Worm (Caenorhabditis elegans): Measurements from ENCODE around the gene M01H9.4.
A peak's percentile ranks its signal among the peaks of the same experiment; 100 is the strongest.

Gene M01H9.4

DNA sequence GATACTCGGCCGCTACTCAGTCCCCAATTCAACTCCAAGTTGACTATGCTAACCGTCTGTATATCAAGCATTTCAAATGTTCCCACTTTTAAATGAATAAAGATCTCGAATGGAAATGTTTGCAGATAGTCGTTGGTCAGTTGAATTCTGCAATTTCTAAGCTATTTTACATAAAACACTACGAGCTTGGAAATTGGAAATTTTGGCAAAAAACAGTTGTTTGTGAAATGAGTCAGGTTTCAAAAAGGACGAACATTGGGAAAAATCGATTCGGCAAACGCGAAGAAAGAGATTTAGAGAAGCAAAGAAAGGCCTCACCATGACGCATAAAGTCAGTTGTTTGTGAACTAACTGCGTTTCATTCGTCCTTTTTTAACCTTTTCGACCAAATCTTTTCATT is 35.8 kb downstream of the M01H9.4 start (continued):
- peak; percentile 29 for TF ChIP-seq T20F7.1 (GFP tag; optimal IDR thresholded peaks at IDR 0.05)
- peak; percentile 21 for TF ChIP-seq nhr-102 (tag; optimal IDR thresholded peaks at IDR 0.05)
- TF ChIP-seq hlh-30 (tag; optimal IDR thresholded peaks at IDR 0.05; ENCODE audit: insufficient read depth), result peak; percentile 63

DNA sequence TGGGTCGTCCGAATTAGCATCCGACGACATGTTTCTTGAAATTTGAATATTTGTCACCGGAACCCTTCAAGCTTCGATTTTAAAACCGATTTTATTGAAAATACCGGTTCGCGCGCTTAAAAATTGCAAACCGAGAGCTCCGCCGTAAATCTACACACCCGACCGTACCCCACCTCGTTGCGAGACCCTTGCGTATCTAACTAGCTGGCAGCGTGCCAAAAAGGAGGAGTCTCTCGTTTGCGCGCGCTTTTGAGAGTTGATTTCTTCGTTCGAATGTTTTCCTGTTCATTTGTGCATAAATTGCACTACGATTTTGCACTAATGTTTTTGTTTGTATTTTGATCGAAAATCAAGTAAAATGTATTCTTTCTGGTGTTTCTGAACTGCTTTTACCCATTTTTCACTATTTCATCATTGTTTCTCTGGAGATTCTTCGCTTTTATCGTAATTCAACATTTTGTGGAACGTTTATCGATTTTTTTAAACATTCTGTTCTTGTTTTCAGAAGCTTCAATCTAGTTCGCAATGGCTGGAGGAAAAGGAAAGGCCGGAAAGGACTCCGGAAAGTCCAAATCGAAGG is 36.9 kb downstream of the M01H9.4 start, which contains the start of the genes wapl-1 and htz-1:
TSS of gene wapl-1 (minus strand) at position 30 of the 580 bp plus-strand sequence.
TSS of gene htz-1 (plus strand) at position 506 of the 580 bp plus-strand sequence.
- TF ChIP-seq madf-9 (GFP tag; conservative IDR thresholded peaks at IDR 0.05), result peak; percentile 77
- TF ChIP-seq ceh-44 (GFP tag; IDR thresholded peaks at IDR 0.05), result peak; percentile 39; the same call in 1 of the 2 replicates
- TF ChIP-seq jun-1 (tag; optimal IDR thresholded peaks at IDR 0.05), result peak; percentile 75
- TF ChIP-seq lin-38 (GFP tag; IDR thresholded peaks at IDR 0.05), result peak; percentile 91
- peak; percentile 76 to 97 for TF ChIP-seq ZK546.5 (tag; optimal IDR thresholded peaks at IDR 0.05)
- peak; percentile 72 for TF ChIP-seq snpc-1.2 (GFP tag; IDR thresholded peaks at IDR 0.05)
- TF ChIP-seq nhr-42 (GFP tag; IDR thresholded peaks at IDR 0.05), result peak; percentile 89
- TF ChIP-seq unc-62 (GFP tag; optimal IDR thresholded peaks at IDR 0.05 in 1 of 2), result peak in 1 of 2 experiments; percentile 99
- no peak for TF ChIP-seq unc-62 (tag; optimal IDR thresholded peaks at IDR 0.05)
- peak; percentile 45; the same call in 1 of the 2 replicates for TF ChIP-seq tra-1 (GFP tag; IDR thresholded peaks at IDR 0.05)
- TF ChIP-seq aly-2 (tag; optimal IDR thresholded peaks at IDR 0.05), result no peak
- TF ChIP-seq R02D3.7 (tag; optimal IDR thresholded peaks at IDR 0.05), result peak; percentile 93
- TF ChIP-seq cey-2 (tag; optimal IDR thresholded peaks at IDR 0.05; ENCODE audit: borderline replicate concordance, insufficient read depth), result no peak
- peak; percentile 96 for TF ChIP-seq fkh-10 (GFP tag; optimal IDR thresholded peaks at IDR 0.05)
- peak in 1 of 2 experiments; percentile 72 for TF ChIP-seq daf-16 (GFP tag; optimal IDR thresholded peaks at IDR 0.05)
- peak; percentile 74 for TF ChIP-seq daf-16 (tag; optimal IDR thresholded peaks at IDR 0.05)
- peak; percentile 67 for TF ChIP-seq F10B5.3 (tag; optimal IDR thresholded peaks at IDR 0.05)
- no peak for TF ChIP-seq Y5F2A.4 (GFP tag; optimal IDR thresholded peaks at IDR 0.05)
- TF ChIP-seq ztf-11 (tag; optimal IDR thresholded peaks at IDR 0.05), result no peak
- peak; percentile 84 for TF ChIP-seq mdt-29 (GFP tag; IDR thresholded peaks at IDR 0.05)
- peak; percentile 98 for TF ChIP-seq dve-1 (tag; optimal IDR thresholded peaks at IDR 0.05; ENCODE audit: insufficient read depth)
- peak; percentile 42; the same call in 1 of the 2 replicates for TF ChIP-seq set-16 (GFP tag; IDR thresholded peaks at IDR 0.05)
- TF ChIP-seq ZK337.2 (GFP tag; IDR thresholded peaks at IDR 0.05), result no peak
- TF ChIP-seq lin-39 (tag; optimal IDR thresholded peaks at IDR 0.05), result no peak
- peak; percentile 98 to 99 for TF ChIP-seq lsy-2 (tag; optimal IDR thresholded peaks at IDR 0.05)
- TF ChIP-seq mxl-3 (GFP tag; optimal IDR thresholded peaks at IDR 0.05), result peak; percentile 78
- TF ChIP-seq nhr-6 (tag; optimal IDR thresholded peaks at IDR 0.05), result peak; percentile 97
- TF ChIP-seq nhr-102 (tag; optimal IDR thresholded peaks at IDR 0.05), result peak; percentile 91
- peak; percentile 97 for TF ChIP-seq zfp-2 (tag; optimal IDR thresholded peaks at IDR 0.05)
- TF ChIP-seq nhr-11 (tag; optimal IDR thresholded peaks at IDR 0.05), result peak; percentile 97
- no peak for TF ChIP-seq madf-5 (GFP tag; IDR thresholded peaks at IDR 0.05)
- no peak for TF ChIP-seq ztf-7 (tag; optimal IDR thresholded peaks at IDR 0.05)
- TF ChIP-seq skn-1 (tag; optimal IDR thresholded peaks at IDR 0.05), result no peak
- peak; percentile 92 for TF ChIP-seq dmd-6 (GFP tag; IDR thresholded peaks at IDR 0.05)
- TF ChIP-seq D1046.2 (GFP tag; IDR thresholded peaks at IDR 0.05), result peak; percentile 83; the same call in 1 of the 2 replicates
- TF ChIP-seq rbr-2 (tag; optimal IDR thresholded peaks at IDR 0.05), result peak; percentile 94
- no peak for TF ChIP-seq ceh-82 (tag; optimal IDR thresholded peaks at IDR 0.05)
- 0 out of 2 replicates have a peak, but pooled peaks have one; percentile 13 for TF ChIP-seq mxl-2 (GFP tag; conservative IDR thresholded peaks at IDR 0.05)
- no peak for TF ChIP-seq nhr-76 (tag; optimal IDR thresholded peaks at IDR 0.05)
- TF ChIP-seq F44E2.7 (GFP tag; IDR thresholded peaks at IDR 0.05), result no peak
- peak; percentile 88 for TF ChIP-seq hmg-1.1 (GFP tag; IDR thresholded peaks at IDR 0.05)
- peak; percentile 18 for TF ChIP-seq zip-2 (tag; optimal IDR thresholded peaks at IDR 0.05)
- TF ChIP-seq nhr-77 (tag; optimal IDR thresholded peaks at IDR 0.05), result peak; percentile 91
- no peak for TF ChIP-seq sdz-12 (GFP tag; optimal IDR thresholded peaks at IDR 0.05)
- TF ChIP-seq zag-1 (tag; optimal IDR thresholded peaks at IDR 0.05), result no peak
- TF ChIP-seq ces-1 (GFP tag; optimal IDR thresholded peaks at IDR 0.05), result peak; percentile 59
- TF ChIP-seq arid-1 (GFP tag; conservative IDR thresholded peaks at IDR 0.05), result peak; percentile 87
